Fruit fly (Drosophila melanogaster): ENCODE results near the gene SdicB.

DNA sequence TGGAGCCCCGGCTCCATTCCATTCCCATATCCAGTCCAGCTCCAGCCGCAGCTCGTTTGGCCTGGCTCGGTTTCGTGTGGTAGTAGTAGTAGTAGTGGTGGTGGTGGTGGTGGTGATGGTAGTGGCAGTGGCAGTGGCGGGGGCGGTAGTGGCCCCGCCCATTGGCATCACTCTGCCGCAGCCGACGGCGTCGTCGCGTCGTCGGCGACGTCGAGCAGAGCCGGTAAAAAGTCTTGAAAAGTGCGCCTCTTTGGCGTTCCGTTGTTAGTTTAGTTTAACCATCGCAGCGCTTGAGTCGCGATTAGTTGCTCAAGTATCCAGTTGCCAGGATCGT lies 30.2 kb upstream of the SdicB start, which contains the start of gene obst-A:
- no peak for TF ChIP-seq CG8478 (optimal IDR thresholded peaks at IDR 0.05)
- TF ChIP-seq psq (optimal IDR thresholded peaks at IDR 0.05) = no peak
- TF ChIP-seq pan (optimal IDR thresholded peaks at IDR 0.05) = no peak
